Worm (Caenorhabditis elegans): Measurements from ENCODE around the gene R11D1.4.

ce11 chrV:12714120-12714519 is at the start of gene R11D1.4:
- TF ChIP-seq snpc-4 (tag; optimal IDR thresholded peaks at IDR 0.05) (no peak), skn-1 (tag; optimal IDR thresholded peaks at IDR 0.05) (no peak), ama-1 (optimal IDR thresholded peaks at IDR 0.05) (no peak), sma-9 (GFP tag; optimal IDR thresholded peaks at IDR 0.05) (no peak), sma-9 (tag; optimal IDR thresholded peaks at IDR 0.05) (no peak), aly-2 (tag; optimal IDR thresholded peaks at IDR 0.05) (no peak), ztf-4 (tag; optimal IDR thresholded peaks at IDR 0.05) (no peak), unc-39 (tag; optimal IDR thresholded peaks at IDR 0.05) (no peak), elt-3 (tag; optimal IDR thresholded peaks at IDR 0.05) (no peak), egl-27 (tag; optimal IDR thresholded peaks at IDR 0.05) (no peak), nhr-77 (tag; optimal IDR thresholded peaks at IDR 0.05) (no peak), nhr-237 (tag; optimal IDR thresholded peaks at IDR 0.05) (no peak), ZK546.5 (tag; optimal IDR thresholded peaks at IDR 0.05) (no peak), nhr-10 (tag; optimal IDR thresholded peaks at IDR 0.05) (no peak), mbf-1 (tag; optimal IDR thresholded peaks at IDR 0.05) (no peak)

All from whole organism, L2 larva.